Fruit fly (Drosophila melanogaster) whole organism, adult: Measurements from ENCODE around the gene mei-41.
A peak's percentile ranks its signal among the peaks of the same experiment; 100 is the strongest.

Experiments
- CG11617 ChIP-seq: fragments of 200-800 bp; sonication (Bioruptor generic); optimal IDR thresholded peaks from 2 replicates; lab custom pipeline; 2017; ENCODE audit warnings: mild to moderate bottlenecking, missing biosample characterization, missing genetic modification reagents, missing genetic modification characterization
- CG12768 ChIP-seq: fragments of 200-800 bp; sonication (Bioruptor generic); optimal IDR thresholded peaks from 2 replicates; lab custom pipeline; 2017; ENCODE audit warnings: missing biosample characterization, missing genetic modification characterization, mild to moderate bottlenecking, moderate library complexity, missing genetic modification reagents
- CG14711 ChIP-seq: fragments of 200-800 bp; sonication (Bioruptor generic); optimal IDR thresholded peaks from 2 replicates; lab custom pipeline; 2018; ENCODE audit warnings: missing biosample characterization, mild to moderate bottlenecking, missing genetic modification characterization, moderate library complexity
- CG1620 ChIP-seq: fragments of 200-800 bp; sonication (Bioruptor generic); optimal IDR thresholded peaks from 2 replicates; lab custom pipeline; 2016; ENCODE audit warnings: missing biosample characterization, missing genetic modification characterization
- CG33017 ChIP-seq: fragments of 200-800 bp; sonication (Bioruptor generic); optimal IDR thresholded peaks from 2 replicates; lab custom pipeline; 2018; ENCODE audit warnings: missing biosample characterization, mild to moderate bottlenecking, missing genetic modification characterization, moderate library complexity
- CG5204 ChIP-seq: fragments of 200-800 bp; sonication (Bioruptor generic); optimal IDR thresholded peaks from 2 replicates; lab custom pipeline; 2016; ENCODE audit warnings: missing biosample characterization, missing genetic modification characterization
- CG7045 ChIP-seq: fragments of 200-800 bp; sonication (Bioruptor generic); optimal IDR thresholded peaks from 2 replicates; lab custom pipeline; 2017; ENCODE audit warnings: missing biosample characterization, mild to moderate bottlenecking, missing genetic modification characterization
- CG7101 ChIP-seq: fragments of 200-800 bp; sonication (Bioruptor generic); optimal IDR thresholded peaks from 2 replicates; lab custom pipeline; 2018; ENCODE audit warnings: missing biosample characterization, mild to moderate bottlenecking, missing genetic modification characterization, moderate library complexity
- Clk ChIP-seq: fragments of 200-800 bp; sonication (Bioruptor generic); optimal IDR thresholded peaks from 2 replicates; lab custom pipeline; 2017; ENCODE audit warnings: missing biosample characterization, missing genetic modification characterization
- Crg-1 ChIP-seq: fragments of 200-800 bp; sonication (Bioruptor generic); optimal IDR thresholded peaks from 2 replicates; lab custom pipeline; 2016; ENCODE audit warnings: missing biosample characterization, missing genetic modification characterization
- Hr96 ChIP-seq: fragments of 200-800 bp; sonication (Bioruptor generic); optimal IDR thresholded peaks from 2 replicates; lab custom pipeline; 2016; ENCODE audit warnings: missing biosample characterization, missing genetic modification characterization
- Mnt ChIP-seq: fragments of 200-800 bp; sonication (Bioruptor generic); optimal IDR thresholded peaks from 2 replicates; lab custom pipeline; 2016; ENCODE audit warnings: missing biosample characterization, mild to moderate bottlenecking, missing genetic modification characterization
- bab1 ChIP-seq: fragments of 200-800 bp; sonication (Bioruptor generic); optimal IDR thresholded peaks from 3 replicates; lab custom pipeline; 2019; ENCODE audit warnings: missing biosample characterization, mild to moderate bottlenecking, missing genetic modification characterization, moderate library complexity
- cic ChIP-seq: fragments of 200-800 bp; sonication (Bioruptor generic); optimal IDR thresholded peaks from 2 replicates; lab custom pipeline; 2017; ENCODE audit warnings: missing biosample characterization, mild to moderate bottlenecking, missing genetic modification characterization, moderate library complexity
- cnc ChIP-seq, 2 experiments: fragments of >200 bp; optimal IDR thresholded peaks; 2 replicates each; lab custom pipeline; 2017
- kay ChIP-seq: fragments of 200-800 bp; sonication (Bioruptor generic); peaks from one replicate; lab custom pipeline; 2016; ENCODE audit warnings: missing biosample characterization, missing genetic modification characterization, borderline replicate concordance
- ovo ChIP-seq: fragments of 200-800 bp; sonication (Bioruptor generic); optimal IDR thresholded peaks from 2 replicates; lab custom pipeline; 2016; ENCODE audit warnings: missing biosample characterization, missing genetic modification characterization
- pad ChIP-seq: fragments of 200-800 bp; sonication (Bioruptor generic); optimal IDR thresholded peaks from 3 replicates; lab custom pipeline; 2017; ENCODE audit warnings: missing biosample characterization, missing genetic modification characterization, mild to moderate bottlenecking, moderate library complexity, missing genetic modification reagents
- tj ChIP-seq: fragments of 200-800 bp; sonication (Bioruptor generic); optimal IDR thresholded peaks from 3 replicates; lab custom pipeline; 2017; ENCODE audit warnings: missing biosample characterization, mild to moderate bottlenecking, missing genetic modification characterization, moderate library complexity
- toe ChIP-seq: fragments of 200-800 bp; sonication (Bioruptor generic); optimal IDR thresholded peaks from 2 replicates; lab custom pipeline; 2016; ENCODE audit warnings: missing biosample characterization, missing genetic modification characterization

Gene mei-41

DNA sequence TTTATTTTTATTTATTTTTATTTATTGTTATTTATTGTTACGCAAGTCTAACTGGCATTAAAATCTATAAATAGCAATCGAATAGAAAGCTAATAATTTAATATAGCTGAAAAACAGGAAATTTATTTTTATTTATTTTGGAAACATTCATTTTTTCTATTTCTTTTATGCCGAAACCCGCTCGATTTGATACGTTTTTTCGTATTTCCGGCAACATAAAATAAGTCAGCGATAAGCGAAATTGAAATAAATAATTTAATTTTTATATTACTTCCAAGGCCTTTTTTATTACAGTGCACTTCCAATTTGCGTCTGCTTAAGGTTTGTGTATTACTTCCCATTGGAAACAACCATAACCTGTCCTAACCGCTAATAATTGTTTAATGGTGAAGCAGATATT is 19.6 kb upstream of the mei-41 start:
- no peak for TF ChIP-seq Crg-1 (GFP tag; lab: Kevin White, UChicago)
- TF ChIP-seq kay (GFP tag; lab: Kevin White, UChicago) = peak; percentile 30
- no peak for TF ChIP-seq CG1620

DNA sequence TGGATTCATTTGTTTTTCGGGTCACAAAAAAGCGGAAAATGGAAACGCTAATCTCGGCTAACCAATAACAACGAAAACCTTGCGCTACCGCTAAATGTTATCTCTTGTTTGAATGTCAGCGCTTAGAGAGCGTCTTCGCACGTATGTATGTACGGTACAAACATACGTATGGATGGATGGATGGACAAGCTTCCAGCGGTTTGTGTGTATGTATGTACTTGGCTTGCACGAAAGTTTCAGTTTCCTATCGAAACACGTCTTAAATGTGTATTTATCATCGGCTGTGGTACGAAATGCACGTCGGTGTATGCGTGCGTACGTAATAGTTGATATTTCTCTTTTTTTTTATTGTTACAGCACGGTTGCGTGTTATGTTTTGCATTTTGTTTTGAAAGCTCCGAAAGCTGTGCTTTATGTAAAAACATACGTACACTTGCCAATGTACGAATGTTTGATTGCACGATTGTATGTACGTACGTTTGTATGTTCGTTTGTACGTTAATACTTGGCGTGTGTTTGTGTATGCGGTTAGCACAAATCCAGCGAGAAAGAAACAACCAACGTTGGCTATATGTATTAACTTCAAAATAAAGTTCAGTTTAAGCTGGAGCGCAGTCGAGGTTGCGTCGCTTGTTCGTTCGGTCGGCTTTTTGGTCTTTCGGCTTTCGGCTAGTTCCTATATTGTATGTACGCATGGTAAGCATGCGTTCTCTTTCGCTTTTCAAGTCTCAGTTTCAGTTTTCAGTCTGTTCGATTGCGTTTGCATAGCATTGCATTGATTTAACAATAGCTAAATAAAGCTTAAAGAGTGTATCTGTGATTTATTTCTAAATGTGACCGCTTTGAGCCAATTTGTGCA is 18.8 kb upstream of the mei-41 start, which contains the start of gene Fur2:
Gene Fur2 (plus strand): TSS at position 595 of the 859 bp plus-strand sequence.
- peak; percentile 41 for TF ChIP-seq kay (GFP tag; lab: Kevin White, UChicago)
- peak; percentile 36 for TF ChIP-seq tj (GFP tag; lab: Kevin White, UChicago)
- TF ChIP-seq Hr96 = no peak
- no peak for TF ChIP-seq toe (GFP tag; lab: Kevin White, UChicago)
- TF ChIP-seq CG12768 (GFP tag; lab: Kevin White, UChicago) = no peak
- TF ChIP-seq Clk (GFP tag; lab: Kevin White, UChicago) = no peak
- TF ChIP-seq CG1620 = no peak

DNA sequence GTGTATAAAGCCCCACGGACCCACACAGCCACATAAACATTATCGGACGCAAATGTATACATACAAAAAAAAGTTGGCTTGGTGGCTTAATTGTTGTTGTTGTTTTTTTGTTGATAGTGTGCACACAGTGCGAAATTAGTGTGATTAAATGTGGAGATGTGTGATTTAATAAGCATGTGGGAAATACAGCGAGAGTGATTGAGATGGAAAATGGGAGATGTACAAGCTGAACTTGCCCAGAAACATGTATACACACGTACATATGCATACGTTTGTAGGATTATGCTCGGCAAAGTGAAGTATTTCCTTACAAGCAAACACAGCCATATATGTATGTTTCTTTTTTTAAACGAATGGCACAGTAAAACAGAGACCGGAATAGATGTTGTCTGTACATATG is 18.0 kb upstream of the mei-41 start:
- TF ChIP-seq Mnt = no peak
- peak; percentile 13 for TF ChIP-seq bab1 (GFP tag; lab: Kevin White, UChicago)
- TF ChIP-seq ovo = no peak
- TF ChIP-seq Hr96 = no peak
- TF ChIP-seq CG14711 (tag; lab: Kevin White, UChicago) = peak; percentile 34
- TF ChIP-seq pad (GFP tag; lab: Kevin White, UChicago) = no peak
- TF ChIP-seq toe (GFP tag; lab: Kevin White, UChicago) = no peak
- TF ChIP-seq CG7101 (tag; lab: Kevin White, UChicago) = peak; percentile 6
- peak; percentile 6 for TF ChIP-seq tj (GFP tag; lab: Kevin White, UChicago)
- no peak for TF ChIP-seq kay (GFP tag; lab: Kevin White, UChicago)
- no peak for TF ChIP-seq CG12768 (GFP tag; lab: Kevin White, UChicago)
- TF ChIP-seq Crg-1 (GFP tag; lab: Kevin White, UChicago) = no peak

DNA sequence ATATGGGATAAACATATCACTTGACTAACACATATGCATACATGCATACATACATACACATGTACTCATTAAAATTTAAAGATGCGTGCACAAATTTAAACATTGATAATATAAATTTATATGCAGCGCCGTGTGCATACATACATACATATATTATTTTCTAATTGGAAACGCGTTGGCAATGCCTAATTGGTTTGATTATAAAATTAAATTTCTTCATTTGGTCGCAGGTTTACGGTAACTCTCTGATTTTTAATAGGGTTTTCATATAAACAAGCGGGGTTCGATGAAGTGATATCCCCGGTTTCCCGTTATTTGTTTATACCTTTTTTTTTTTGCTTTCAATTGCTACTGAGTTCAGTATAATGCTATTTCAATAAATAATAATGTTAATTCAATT is 17.4 kb upstream of the mei-41 start:
- TF ChIP-seq CG12768 (GFP tag; lab: Kevin White, UChicago) (no peak), kay (GFP tag; lab: Kevin White, UChicago) (peak; percentile 58), pad (GFP tag; lab: Kevin White, UChicago) (peak; percentile 20)

DNA sequence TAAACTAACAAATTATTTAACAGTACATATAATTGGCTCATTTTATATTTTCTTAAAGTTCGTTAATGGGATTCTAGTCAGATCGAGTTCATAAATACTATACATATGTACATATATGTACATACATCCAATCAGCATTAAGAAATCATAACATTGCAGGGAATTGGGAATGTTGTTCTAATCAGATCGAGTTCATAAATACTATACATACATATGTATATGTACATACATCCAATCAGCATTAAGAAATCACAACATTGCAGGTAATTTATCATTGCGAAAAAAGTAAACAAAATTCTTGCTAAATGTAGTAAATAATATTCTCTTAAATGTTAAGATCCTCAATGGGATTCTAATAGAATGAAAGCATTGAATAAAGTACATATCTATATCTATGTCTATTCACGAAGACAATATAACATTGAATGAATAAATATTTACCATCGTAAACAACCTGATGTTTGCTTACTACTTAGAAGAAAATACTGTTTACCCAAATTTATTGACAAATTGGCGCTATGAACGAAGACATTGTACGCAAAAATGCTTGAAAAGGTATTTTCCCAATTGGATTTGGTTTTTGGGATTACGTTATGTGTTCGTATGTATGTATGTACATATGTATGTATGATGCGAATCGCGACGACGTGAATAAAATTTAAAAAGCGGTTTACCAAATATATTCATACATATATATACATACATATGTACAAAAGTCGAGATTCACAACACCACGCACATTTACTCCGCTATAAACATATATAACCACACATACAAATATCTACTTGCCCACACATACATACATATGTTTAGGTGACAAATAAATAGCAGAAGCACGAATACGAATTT is 7.6 kb upstream of the mei-41 start:
- no peak for TF ChIP-seq toe (GFP tag; lab: Kevin White, UChicago)
- no peak for TF ChIP-seq Hr96
- peak; percentile 38 for TF ChIP-seq CG7045 (GFP tag; lab: Kevin White, UChicago)
- TF ChIP-seq CG11617 (GFP tag; lab: Kevin White, UChicago) = peak; percentile 11
- peak; percentile 10 for TF ChIP-seq cic
- peak; percentile 63 for TF ChIP-seq ovo
- peak; percentile 50 for TF ChIP-seq CG33017 (tag; lab: Kevin White, UChicago)
- peak; percentile 41 for TF ChIP-seq pad (GFP tag; lab: Kevin White, UChicago)
- no peak for TF ChIP-seq cnc (optimal IDR thresholded peaks at IDR 0.05; lab: Kevin White, UChicago)
- peak; percentile 94 for TF ChIP-seq kay (GFP tag; lab: Kevin White, UChicago)
- TF ChIP-seq Crg-1 (GFP tag; lab: Kevin White, UChicago) = peak; percentile 77
- TF ChIP-seq CG12768 (GFP tag; lab: Kevin White, UChicago) = no peak
- TF ChIP-seq Mnt = no peak
- no peak for TF ChIP-seq CG5204
- TF ChIP-seq CG7101 (tag; lab: Kevin White, UChicago) = peak; percentile 89
- TF ChIP-seq Clk (GFP tag; lab: Kevin White, UChicago) = no peak
- peak; percentile 38 for TF ChIP-seq tj (GFP tag; lab: Kevin White, UChicago)
- TF ChIP-seq CG14711 (tag; lab: Kevin White, UChicago) = peak; percentile 73
- TF ChIP-seq bab1 (GFP tag; lab: Kevin White, UChicago) = no peak
- peak; percentile 46 for TF ChIP-seq CG1620

DNA sequence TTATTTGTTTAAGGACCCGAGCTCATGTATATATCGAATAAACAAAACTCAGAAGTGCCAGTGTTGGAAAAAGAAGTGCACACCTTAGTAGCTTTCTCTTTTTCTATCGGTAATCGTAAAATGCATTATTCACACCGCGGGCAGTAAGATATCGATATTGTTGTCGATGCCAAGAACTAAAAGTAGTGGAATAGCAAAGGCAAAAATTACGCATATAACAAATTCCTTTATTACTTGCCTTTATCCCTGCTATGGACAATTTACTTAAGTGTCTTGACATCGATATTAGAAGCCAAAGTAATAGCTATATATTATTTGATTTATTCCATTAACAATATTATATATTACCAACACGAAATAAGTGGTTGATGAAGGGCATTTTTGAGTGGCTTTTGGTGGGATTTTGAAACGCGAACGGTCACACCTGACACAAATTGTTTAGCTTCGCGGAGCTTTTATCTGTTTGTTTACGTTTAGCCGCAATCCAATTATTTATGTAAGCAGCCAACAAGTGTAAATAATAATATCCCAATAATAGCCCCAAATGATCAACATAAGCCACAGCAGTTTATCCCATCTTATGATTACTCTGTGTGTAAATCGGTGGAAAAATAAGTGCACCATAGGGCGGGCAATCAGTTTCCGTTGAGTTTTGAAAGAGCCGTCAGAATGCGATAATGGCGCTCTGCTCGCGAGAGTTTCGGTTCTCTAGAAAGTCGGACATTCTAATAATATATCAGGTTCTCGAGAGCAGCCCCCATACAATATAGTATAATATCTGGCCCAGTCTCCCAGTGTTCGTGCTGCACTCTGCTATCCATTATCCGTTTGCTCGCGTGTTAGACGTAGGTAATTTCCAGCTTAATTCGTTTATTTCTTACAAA is 6.4 kb upstream of the mei-41 start, which contains the start of the genes CG9992 and CG4239:
Gene CG9992 (minus strand): TSS at position 66 of the 884 bp plus-strand sequence.
Gene CG4239 (plus strand): TSS at position 436 of the 884 bp plus-strand sequence.
- peak; percentile 38 for TF ChIP-seq CG5204
- no peak for TF ChIP-seq Hr96
- peak; percentile 3 for TF ChIP-seq Mnt
- TF ChIP-seq CG11617 (GFP tag; lab: Kevin White, UChicago) = peak; percentile 53
- TF ChIP-seq CG14711 (tag; lab: Kevin White, UChicago) = peak; percentile 61
- TF ChIP-seq Clk (GFP tag; lab: Kevin White, UChicago) = no peak
- peak; percentile 69 for TF ChIP-seq CG1620
- TF ChIP-seq tj (GFP tag; lab: Kevin White, UChicago) = peak; percentile 32
- no peak for TF ChIP-seq cic
- no peak for TF ChIP-seq bab1 (GFP tag; lab: Kevin White, UChicago)
- TF ChIP-seq ovo = peak; percentile 60
- no peak for TF ChIP-seq kay (GFP tag; lab: Kevin White, UChicago)
- TF ChIP-seq CG7101 (tag; lab: Kevin White, UChicago) = peak; percentile 75
- peak; percentile 67 for TF ChIP-seq toe (GFP tag; lab: Kevin White, UChicago)
- peak; percentile 58 for TF ChIP-seq pad (GFP tag; lab: Kevin White, UChicago)
- TF ChIP-seq CG33017 (tag; lab: Kevin White, UChicago) = peak; percentile 24
- peak; percentile 76 for TF ChIP-seq Crg-1 (GFP tag; lab: Kevin White, UChicago)
- TF ChIP-seq cnc (optimal IDR thresholded peaks at IDR 0.05; lab: Kevin White, UChicago) = no peak
- peak; percentile 21 for TF ChIP-seq CG7045 (GFP tag; lab: Kevin White, UChicago)
- peak; percentile 48 for TF ChIP-seq CG12768 (GFP tag; lab: Kevin White, UChicago)
